Fruit fly (Drosophila melanogaster): ENCODE results near the gene CG2209.

CG2209 gene

DNA sequence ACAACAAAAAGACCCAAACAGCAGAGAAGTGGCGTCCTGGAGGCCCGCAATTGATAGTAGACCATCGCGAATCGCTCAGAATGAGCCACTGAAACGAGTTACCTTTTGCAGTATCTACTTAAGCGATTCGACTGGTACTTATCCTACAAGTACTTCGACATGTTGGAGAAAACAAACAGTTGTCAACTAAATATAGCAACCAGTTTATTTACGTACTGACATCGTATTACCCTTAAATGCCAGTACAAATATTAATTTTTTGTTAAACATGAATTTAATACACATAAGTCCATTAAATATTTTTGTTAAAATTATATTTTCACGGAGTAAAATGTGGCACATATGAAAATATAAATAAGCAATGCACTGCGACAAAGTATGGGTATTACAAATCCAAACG lies 33.2 kb downstream of the CG2209 start, which contains the start of gene CG12715:
CG12715 (minus strand) TSS at position 101 of the 400 bp plus-strand sequence.
- TF ChIP-seq CG11617 (GFP tag; optimal IDR thresholded peaks at IDR 0.05), result no peak
- no peak for TF ChIP-seq kay (GFP tag; ENCODE audit: borderline replicate concordance)
- TF ChIP-seq Clk (GFP tag; optimal IDR thresholded peaks at IDR 0.05), result no peak
- no peak for TF ChIP-seq ovo (GFP tag; optimal IDR thresholded peaks at IDR 0.05)
- no peak for TF ChIP-seq CG12768 (GFP tag; optimal IDR thresholded peaks at IDR 0.05)
- TF ChIP-seq Mnt (GFP tag; optimal IDR thresholded peaks at IDR 0.05), result no peak
- TF ChIP-seq cnc (optimal IDR thresholded peaks at IDR 0.05), result no peak
- no peak for TF ChIP-seq CG7101 (tag; optimal IDR thresholded peaks at IDR 0.05)
- no peak for TF ChIP-seq CG5204 (GFP tag; optimal IDR thresholded peaks at IDR 0.05)
- TF ChIP-seq Hr96 (GFP tag; optimal IDR thresholded peaks at IDR 0.05), result no peak
- TF ChIP-seq tj (GFP tag; optimal IDR thresholded peaks at IDR 0.05), result no peak
- TF ChIP-seq toe (GFP tag; optimal IDR thresholded peaks at IDR 0.05), result no peak
- TF ChIP-seq CG33017 (tag; optimal IDR thresholded peaks at IDR 0.05), result no peak
- TF ChIP-seq CG1620 (GFP tag; optimal IDR thresholded peaks at IDR 0.05), result no peak
- no peak for TF ChIP-seq CG7045 (GFP tag; optimal IDR thresholded peaks at IDR 0.05)
- TF ChIP-seq cic (GFP tag; optimal IDR thresholded peaks at IDR 0.05), result no peak
- no peak for TF ChIP-seq Crg-1 (GFP tag; optimal IDR thresholded peaks at IDR 0.05)

Data from whole organism, adult.